Worm (Caenorhabditis elegans) whole organism, L2 larva: ENCODE results near the gene unc-78.

ENCODE experiments used
- C34F6.9 ChIP-seq: fragments of 150-350 bp; optimal IDR thresholded peaks from 2 replicates; lab custom pipeline; 2014; ENCODE audit warnings: missing biosample characterization, missing genetic modification characterization
- R02D3.7 ChIP-seq: fragments of 150-350 bp; optimal IDR thresholded peaks from 2 replicates; lab custom pipeline; 2014; ENCODE audit warnings: missing biosample characterization, missing genetic modification characterization
- alr-1 ChIP-seq: fragments of 150-350 bp; optimal IDR thresholded peaks from 2 replicates; lab custom pipeline; 2014; ENCODE audit warnings: missing biosample characterization, missing genetic modification characterization
- aly-2 ChIP-seq: fragments of 150-350 bp; optimal IDR thresholded peaks from 2 replicates; lab custom pipeline; 2014; ENCODE audit warnings: missing biosample characterization, missing genetic modification characterization
- blmp-1 ChIP-seq: sonication (generic microtip); optimal IDR thresholded peaks from 2 replicates; lab custom pipeline; 2017; ENCODE audit warnings: missing genetic modification characterization, mild to moderate bottlenecking, missing compliant biosample characterization, antibody characterized with exemption, moderate library complexity; ENCODE audit not compliant: insufficient read depth
- ceh-16 ChIP-seq: fragments of 150-350 bp; optimal IDR thresholded peaks from 2 replicates; lab custom pipeline; 2014; ENCODE audit warnings: missing biosample characterization, missing genetic modification characterization
- ceh-82 ChIP-seq: fragments of 150-350 bp; optimal IDR thresholded peaks from 2 replicates; lab custom pipeline; 2014; ENCODE audit warnings: missing biosample characterization, missing genetic modification characterization
- crh-2 ChIP-seq: sonication (generic microtip); optimal IDR thresholded peaks from 2 replicates; lab custom pipeline; 2017; ENCODE audit warnings: missing biosample characterization, missing genetic modification characterization
- dmd-4 ChIP-seq: sonication (generic microtip); optimal IDR thresholded peaks from 2 replicates; lab custom pipeline; 2017; ENCODE audit warnings: missing biosample characterization, missing genetic modification characterization
- egl-27 ChIP-seq: sonication (generic microtip); optimal IDR thresholded peaks from 3 replicates; lab custom pipeline; 2017; ENCODE audit warnings: missing biosample characterization, missing genetic modification reagents, missing genetic modification characterization
- elt-1 ChIP-seq: fragments of 150-350 bp; optimal IDR thresholded peaks from 2 replicates; lab custom pipeline; 2014; ENCODE audit warnings: missing biosample characterization, missing genetic modification characterization
- elt-3 ChIP-seq: sonication (generic microtip); optimal IDR thresholded peaks from 2 replicates; lab custom pipeline; 2017; ENCODE audit warnings: missing biosample characterization, missing genetic modification characterization
- fos-1 ChIP-seq: fragments of 150-350 bp; optimal IDR thresholded peaks from 2 replicates; lab custom pipeline; 2014; ENCODE audit warnings: missing biosample characterization, missing genetic modification characterization
- gmeb-1 ChIP-seq: fragments of 150-350 bp; optimal IDR thresholded peaks from 2 replicates; lab custom pipeline; 2014; ENCODE audit warnings: missing biosample characterization, missing genetic modification characterization
- lin-13 ChIP-seq: fragments of 150-350 bp; optimal IDR thresholded peaks from 2 replicates; lab custom pipeline; 2014; ENCODE audit warnings: missing biosample characterization, missing genetic modification reagents, missing genetic modification characterization
- lin-39 ChIP-seq: fragments of 150-350 bp; optimal IDR thresholded peaks from 2 replicates; lab custom pipeline; 2014; ENCODE audit warnings: missing biosample characterization, missing genetic modification reagents, missing genetic modification characterization
- lsy-2 ChIP-seq, 2 experiments: fragments of 150-350 bp in 1 of 2; sonication (generic microtip) in 1 of 2; optimal IDR thresholded peaks; 2 replicates each; lab custom pipeline; 2014 to 2017; ENCODE audit warnings: missing biosample characterization in 2 of 2, missing genetic modification characterization in 2 of 2
- mab-5 ChIP-seq: fragments of 150-350 bp; optimal IDR thresholded peaks from 2 replicates; lab custom pipeline; 2014; ENCODE audit warnings: missing biosample characterization, missing genetic modification characterization
- nhr-10 ChIP-seq: sonication (generic microtip); optimal IDR thresholded peaks from 2 replicates; lab custom pipeline; 2017; ENCODE audit warnings: missing biosample characterization, missing genetic modification characterization
- nhr-11 ChIP-seq: fragments of 150-350 bp; optimal IDR thresholded peaks from 2 replicates; lab custom pipeline; 2014; ENCODE audit warnings: missing biosample characterization, missing genetic modification characterization
- nhr-12 ChIP-seq: fragments of 150-350 bp; optimal IDR thresholded peaks from 2 replicates; lab custom pipeline; 2014; ENCODE audit warnings: missing biosample characterization, missing genetic modification characterization
- nhr-129 ChIP-seq: fragments of 150-350 bp; optimal IDR thresholded peaks from 2 replicates; lab custom pipeline; 2014; ENCODE audit warnings: missing biosample characterization, missing genetic modification characterization
- nhr-21 ChIP-seq: fragments of 150-350 bp; optimal IDR thresholded peaks from 2 replicates; lab custom pipeline; 2014; ENCODE audit warnings: missing biosample characterization, missing genetic modification characterization
- nhr-23 ChIP-seq: fragments of 150-350 bp; optimal IDR thresholded peaks from 2 replicates; lab custom pipeline; 2014; ENCODE audit warnings: missing biosample characterization, missing genetic modification reagents, missing genetic modification characterization
- nhr-6 ChIP-seq: fragments of 150-350 bp; optimal IDR thresholded peaks from 2 replicates; lab custom pipeline; 2014; ENCODE audit warnings: missing biosample characterization, missing genetic modification characterization
- nhr-77 ChIP-seq: fragments of 150-350 bp; optimal IDR thresholded peaks from 2 replicates; lab custom pipeline; 2014; ENCODE audit warnings: missing biosample characterization, missing genetic modification characterization
- peb-1 ChIP-seq: fragments of 150-350 bp; optimal IDR thresholded peaks from 2 replicates; lab custom pipeline; 2014; ENCODE audit warnings: missing biosample characterization, missing genetic modification characterization
- sem-4 ChIP-seq: fragments of 150-350 bp; optimal IDR thresholded peaks from 2 replicates; lab custom pipeline; 2014; ENCODE audit warnings: missing biosample characterization, missing genetic modification reagents, missing genetic modification characterization
- skn-1 ChIP-seq: sonication (generic microtip); optimal IDR thresholded peaks from 2 replicates; lab custom pipeline; 2017; ENCODE audit warnings: missing biosample characterization, missing genetic modification characterization
- sma-3 ChIP-seq: sonication (generic microtip); optimal IDR thresholded peaks from 2 replicates; lab custom pipeline; 2016; ENCODE audit warnings: missing genetic modification reagents, missing genetic modification characterization, missing compliant biosample characterization
- sma-9 ChIP-seq, 2 experiments: fragments of 150-350 bp in 1 of 2; sonication (generic microtip) in 1 of 2; optimal IDR thresholded peaks; 2 replicates each; lab custom pipeline; 2014 to 2016; ENCODE audit warnings: missing genetic modification characterization in 2 of 2, mild to moderate bottlenecking in 1 of 2, missing biosample characterization in 1 of 2, missing compliant biosample characterization in 1 of 2, missing genetic modification reagents in 1 of 2, moderate library complexity in 1 of 2
- snpc-4 ChIP-seq: fragments of 150-350 bp; optimal IDR thresholded peaks from 2 replicates; lab custom pipeline; 2014; ENCODE audit warnings: missing biosample characterization, missing genetic modification characterization
- unc-39 ChIP-seq: fragments of 150-350 bp; optimal IDR thresholded peaks from 2 replicates; lab custom pipeline; 2014; ENCODE audit warnings: missing biosample characterization, missing genetic modification characterization
- unc-55 ChIP-seq: fragments of 150-350 bp; sonication (generic microtip); optimal IDR thresholded peaks from 3 replicates; lab custom pipeline; 2014; ENCODE audit warnings: missing biosample characterization, missing genetic modification reagents, missing genetic modification characterization
- zag-1 ChIP-seq: fragments of 150-350 bp; optimal IDR thresholded peaks from 2 replicates; lab custom pipeline; 2014; ENCODE audit warnings: missing biosample characterization, missing genetic modification characterization
- ztf-1 ChIP-seq: fragments of 200-800 bp; sonication (Bioruptor generic); conservative IDR thresholded peaks from 2 replicates; pipeline ENCODE4 v1.3.6; 2022; ENCODE audit warnings: missing genetic modification characterization, missing compliant biosample characterization
- ztf-11 ChIP-seq: sonication (generic microtip); optimal IDR thresholded peaks from 2 replicates; lab custom pipeline; 2017; ENCODE audit warnings: missing biosample characterization, missing genetic modification characterization
- ztf-4 ChIP-seq: fragments of 150-350 bp; optimal IDR thresholded peaks from 2 replicates; lab custom pipeline; 2014; ENCODE audit warnings: missing biosample characterization, missing genetic modification characterization

unc-78 gene

ce11 chrX:3396735-3397134, 14.7 kb downstream of the unc-78 start:
- TF ChIP-seq aly-2 (tag; lab: Kevin White, UChicago) (no peak), elt-1 (peak; percentile 19), mab-5 (tag; lab: Kevin White, UChicago) (no peak), R02D3.7 (no peak), alr-1 (no peak)

- TF ChIP-seq elt-3 (tag; lab: Kevin White, UChicago) (no peak), unc-55 (GFP tag; lab: Kevin White, UChicago) (no peak), blmp-1 (tag; lab: Kevin White, UChicago) (no peak), skn-1 (tag; lab: Kevin White, UChicago) (no peak), C34F6.9 (tag; lab: Kevin White, UChicago) (no peak), sem-4 (no peak), nhr-12 (tag; lab: Kevin White, UChicago) (no peak), mab-5 (tag; lab: Kevin White, UChicago) (no peak), ceh-82 (tag; lab: Kevin White, UChicago) (no peak), zag-1 (no peak), nhr-10 (tag; lab: Kevin White, UChicago) (no peak), elt-1 (no peak), ceh-16 (tag; lab: Kevin White, UChicago) (no peak), dmd-4 (no peak), unc-39 (tag; lab: Kevin White, UChicago) (no peak)
These were observed 17.9 kb downstream of the unc-78 start, which contains the start of gene slcf-2 for ce11 chrX:3393562-3393961. Gene slcf-2 (plus strand): TSS chrX:3393862.

- TF ChIP-seq elt-1, result no peak
- TF ChIP-seq nhr-23 (tag; lab: Kevin White, UChicago), result no peak
- TF ChIP-seq ztf-1 (GFP tag; lab: Robert Waterston, UW), result no peak
- no peak for TF ChIP-seq fos-1 (tag; lab: Kevin White, UChicago)
- TF ChIP-seq crh-2, result no peak
- no peak for TF ChIP-seq snpc-4 (tag; lab: Kevin White, UChicago)
- no peak for TF ChIP-seq skn-1 (tag; lab: Kevin White, UChicago)
- TF ChIP-seq aly-2 (tag; lab: Kevin White, UChicago), result no peak
- TF ChIP-seq unc-39 (tag; lab: Kevin White, UChicago), result no peak
- TF ChIP-seq nhr-77, result no peak
- no peak for TF ChIP-seq R02D3.7
- TF ChIP-seq nhr-10 (tag; lab: Kevin White, UChicago), result no peak
- no peak for TF ChIP-seq gmeb-1 (tag; lab: Kevin White, UChicago)
- no peak for TF ChIP-seq mab-5 (tag; lab: Kevin White, UChicago)
- TF ChIP-seq dmd-4, result no peak
- no peak for TF ChIP-seq lin-39 (tag; lab: Kevin White, UChicago)
- no peak for TF ChIP-seq unc-55 (GFP tag; lab: Kevin White, UChicago)
- TF ChIP-seq, all 48 proteins: peak for 0
These were observed 26.1 kb downstream of the unc-78 start, which contains the start of gene acp-1 for ce11 chrX:3385362-3385761. Gene acp-1 (minus strand): TSS chrX:3385462.

- TF ChIP-seq C34F6.9 (tag; lab: Kevin White, UChicago), result no peak
- no peak for TF ChIP-seq sma-9 (GFP tag; optimal IDR thresholded peaks at IDR 0.05; lab: Kevin White, UChicago)
- TF ChIP-seq sma-9 (tag; optimal IDR thresholded peaks at IDR 0.05; lab: Kevin White, UChicago), result no peak
- TF ChIP-seq unc-39 (tag; lab: Kevin White, UChicago), result no peak
- no peak for TF ChIP-seq egl-27 (tag; lab: Kevin White, UChicago)
- no peak for TF ChIP-seq fos-1 (tag; lab: Kevin White, UChicago)
- TF ChIP-seq sma-3 (GFP tag; lab: Kevin White, UChicago), result no peak
- TF ChIP-seq nhr-21 (tag; lab: Kevin White, UChicago), result no peak
- no peak for TF ChIP-seq dmd-4
- TF ChIP-seq elt-1, result no peak
- no peak for TF ChIP-seq nhr-23 (tag; lab: Kevin White, UChicago)
- no peak for TF ChIP-seq nhr-6 (tag; lab: Kevin White, UChicago)
- no peak for TF ChIP-seq nhr-129 (tag; lab: Kevin White, UChicago)
- no peak for TF ChIP-seq lin-39 (tag; lab: Kevin White, UChicago)
- TF ChIP-seq ztf-11 (tag; lab: Kevin White, UChicago), result no peak
- TF ChIP-seq unc-55 (GFP tag; lab: Kevin White, UChicago), result no peak
- no peak for TF ChIP-seq R02D3.7
- TF ChIP-seq nhr-77, result no peak
- TF ChIP-seq nhr-11 (tag; lab: Kevin White, UChicago), result no peak
These were observed 31.2 kb downstream of the unc-78 start, which contains the start of gene ZK563.7 for ce11 chrX:3380167-3380566. Gene ZK563.7 (plus strand): TSS chrX:3380467.

ce11 chrX:3379114-3379513, 32.3 kb downstream of the unc-78 start, which contains the start of gene sorf-1:
Gene sorf-1 (minus strand): TSS chrX:3379248.
- TF ChIP-seq gmeb-1 (tag; lab: Kevin White, UChicago) (no peak), sma-9 (GFP tag; optimal IDR thresholded peaks at IDR 0.05; lab: Kevin White, UChicago) (peak; percentile 36), sma-9 (tag; optimal IDR thresholded peaks at IDR 0.05; lab: Kevin White, UChicago) (no peak), unc-55 (GFP tag; lab: Kevin White, UChicago) (peak; percentile 56), elt-1 (no peak), lin-13 (GFP tag; lab: Kevin White, UChicago) (peak; percentile 2), mab-5 (tag; lab: Kevin White, UChicago) (no peak), nhr-129 (tag; lab: Kevin White, UChicago) (peak; percentile 19), sma-3 (GFP tag; lab: Kevin White, UChicago) (peak; percentile 57), lsy-2 (tag; optimal IDR thresholded peaks at IDR 0.05; lab: Kevin White, UChicago) (peak in 1 of 2 experiments; percentile 42), C34F6.9 (tag; lab: Kevin White, UChicago) (peak; percentile 46), unc-39 (tag; lab: Kevin White, UChicago) (no peak), peb-1 (tag; lab: Kevin White, UChicago) (no peak), nhr-12 (tag; lab: Kevin White, UChicago) (no peak), skn-1 (tag; lab: Kevin White, UChicago) (no peak), ztf-4 (tag; lab: Kevin White, UChicago) (no peak), snpc-4 (tag; lab: Kevin White, UChicago) (no peak)
